Worm (Caenorhabditis elegans) whole organism, L3 larva: ENCODE results near the gene yif-1.

Experiments used
- aly-2 ChIP-seq: fragments of 150-350 bp; optimal IDR thresholded peaks from 2 replicates; lab custom pipeline; 2014; ENCODE audit warnings: missing biosample characterization, missing genetic modification characterization
- ama-1 ChIP-seq: fragments of 150-350 bp; optimal IDR thresholded peaks from 2 replicates; lab custom pipeline; 2018
- ceh-16 ChIP-seq: sonication (generic microtip); optimal IDR thresholded peaks from 2 replicates; lab custom pipeline; 2017; ENCODE audit warnings: missing biosample characterization, missing genetic modification characterization
- ceh-28 ChIP-seq: fragments of 150-350 bp; optimal IDR thresholded peaks from 2 replicates; lab custom pipeline; 2014; ENCODE audit warnings: missing biosample characterization, missing genetic modification reagents, missing genetic modification characterization
- ceh-82 ChIP-seq: fragments of 150-350 bp; optimal IDR thresholded peaks from 2 replicates; lab custom pipeline; 2014; ENCODE audit warnings: missing biosample characterization, missing genetic modification characterization
- ceh-9 ChIP-seq: sonication (generic microtip); optimal IDR thresholded peaks from 2 replicates; lab custom pipeline; 2018; ENCODE audit warnings: missing biosample characterization, missing genetic modification characterization
- daf-12 ChIP-seq: fragments of 150-350 bp; optimal IDR thresholded peaks from 2 replicates; lab custom pipeline; 2014; ENCODE audit warnings: missing biosample characterization, missing genetic modification reagents, missing genetic modification characterization
- egl-5 ChIP-seq: fragments of 150-350 bp; optimal IDR thresholded peaks from 2 replicates; lab custom pipeline; 2017; ENCODE audit warnings: missing biosample characterization, missing genetic modification reagents, missing genetic modification characterization, inconsistent platforms
- elt-1 ChIP-seq: fragments of 150-350 bp; optimal IDR thresholded peaks from 2 replicates; lab custom pipeline; 2014; ENCODE audit warnings: missing biosample characterization, missing genetic modification characterization
- elt-2 ChIP-seq: sonication (generic microtip); optimal IDR thresholded peaks from 2 replicates; lab custom pipeline; 2016; ENCODE audit warnings: missing genetic modification reagents, mild to moderate bottlenecking, missing genetic modification characterization, missing compliant biosample characterization
- elt-3 ChIP-seq, 3 experiments: fragments of 150-350 bp in 1 of 3; sonication (generic microtip) in 2 of 3; optimal IDR thresholded peaks; 2 replicates in 2 of 3; 4 replicates in 1 of 3; lab custom pipeline; 2014 to 2017; ENCODE audit warnings: missing biosample characterization in 3 of 3, missing genetic modification characterization in 3 of 3
- eor-1 ChIP-seq, 2 experiments: fragments of 150-350 bp; optimal IDR thresholded peaks; 2 replicates each; lab custom pipeline; 2014 to 2018; ENCODE audit warnings: missing biosample characterization in 2 of 2, missing genetic modification characterization in 2 of 2
- fkh-10 ChIP-seq: sonication (generic microtip); optimal IDR thresholded peaks from 2 replicates; lab custom pipeline; 2017; ENCODE audit warnings: missing biosample characterization, missing genetic modification reagents, missing genetic modification characterization
- fkh-2 ChIP-seq: fragments of 150-350 bp; optimal IDR thresholded peaks from 2 replicates; lab custom pipeline; 2014; ENCODE audit warnings: missing biosample characterization, missing genetic modification reagents, missing genetic modification characterization
- fos-1 ChIP-seq: fragments of 150-350 bp; optimal IDR thresholded peaks from 2 replicates; lab custom pipeline; 2014; ENCODE audit warnings: missing biosample characterization, missing genetic modification characterization
- hmg-11 ChIP-seq: sonication (generic microtip); optimal IDR thresholded peaks from 2 replicates; lab custom pipeline; 2016; ENCODE audit warnings: missing genetic modification characterization, missing compliant biosample characterization
- jun-1 ChIP-seq: fragments of 150-350 bp; optimal IDR thresholded peaks from 2 replicates; lab custom pipeline; 2014; ENCODE audit warnings: missing biosample characterization, missing genetic modification reagents, missing genetic modification characterization
- lin-15B ChIP-seq: fragments of 150-350 bp; optimal IDR thresholded peaks from 2 replicates; lab custom pipeline; 2014; ENCODE audit warnings: missing biosample characterization, missing genetic modification characterization
- lin-39 ChIP-seq: fragments of 150-350 bp; optimal IDR thresholded peaks from 2 replicates; lab custom pipeline; 2018; ENCODE audit warnings: missing biosample characterization, missing genetic modification reagents, missing genetic modification characterization
- lsy-12 ChIP-seq: sonication (generic microtip); optimal IDR thresholded peaks from 2 replicates; lab custom pipeline; 2016; ENCODE audit warnings: mild to moderate bottlenecking, missing genetic modification characterization, missing compliant biosample characterization
- mdl-1 ChIP-seq: fragments of 150-350 bp; optimal IDR thresholded peaks from 2 replicates; lab custom pipeline; 2014; ENCODE audit warnings: missing biosample characterization, missing genetic modification characterization
- mml-1 ChIP-seq: fragments of 150-350 bp; sonication (generic microtip); optimal IDR thresholded peaks from 3 replicates; lab custom pipeline; 2014; ENCODE audit warnings: missing biosample characterization, missing genetic modification characterization
- nfya-1 ChIP-seq: sonication (generic microtip); optimal IDR thresholded peaks from 2 replicates; lab custom pipeline; 2017; ENCODE audit warnings: missing genetic modification characterization, mild to moderate bottlenecking, missing compliant biosample characterization, antibody characterized with exemption, moderate library complexity; ENCODE audit not compliant: insufficient read depth
- nhr-11 ChIP-seq: fragments of 150-350 bp; optimal IDR thresholded peaks from 2 replicates; lab custom pipeline; 2014; ENCODE audit warnings: missing biosample characterization, missing genetic modification characterization
- nhr-23 ChIP-seq: fragments of 150-350 bp; optimal IDR thresholded peaks from 2 replicates; lab custom pipeline; 2014; ENCODE audit warnings: missing biosample characterization, missing genetic modification reagents, missing genetic modification characterization
- nhr-237 ChIP-seq: fragments of 150-350 bp; optimal IDR thresholded peaks from 2 replicates; lab custom pipeline; 2014; ENCODE audit warnings: missing biosample characterization, missing genetic modification characterization
- nhr-25 ChIP-seq: sonication (generic microtip); optimal IDR thresholded peaks from 2 replicates; lab custom pipeline; 2017; ENCODE audit warnings: missing biosample characterization, missing genetic modification characterization
- nhr-43 ChIP-seq: sonication (generic microtip); optimal IDR thresholded peaks from 2 replicates; lab custom pipeline; 2016; ENCODE audit warnings: mild to moderate bottlenecking, missing genetic modification characterization, missing compliant biosample characterization; ENCODE audit not compliant: poor library complexity, severe bottlenecking
- nhr-67 ChIP-seq: fragments of 150-350 bp; optimal IDR thresholded peaks from 2 replicates; lab custom pipeline; 2014; ENCODE audit warnings: missing biosample characterization, missing genetic modification characterization
- nhr-76 ChIP-seq: fragments of 150-350 bp; sonication (generic microtip); optimal IDR thresholded peaks from 5 replicates; lab custom pipeline; 2014; ENCODE audit warnings: missing biosample characterization, missing genetic modification characterization
- nhr-77 ChIP-seq: fragments of 150-350 bp; optimal IDR thresholded peaks from 2 replicates; lab custom pipeline; 2014; ENCODE audit warnings: missing biosample characterization, missing genetic modification characterization
- pha-4 ChIP-seq: fragments of 150-350 bp; optimal IDR thresholded peaks from 2 replicates; lab custom pipeline; 2014; ENCODE audit warnings: missing biosample characterization, missing genetic modification reagents, missing genetic modification characterization
- pqm-1 ChIP-seq: fragments of 150-350 bp; optimal IDR thresholded peaks from 2 replicates; lab custom pipeline; 2017; ENCODE audit warnings: missing biosample characterization, missing genetic modification characterization, inconsistent platforms
- sea-2 ChIP-seq: fragments of 150-350 bp; sonication (generic microtip); optimal IDR thresholded peaks from 4 replicates; lab custom pipeline; 2014; ENCODE audit warnings: missing biosample characterization, missing genetic modification reagents, missing genetic modification characterization
- skn-1 ChIP-seq: fragments of 150-350 bp; optimal IDR thresholded peaks from 2 replicates; lab custom pipeline; 2014; ENCODE audit warnings: missing biosample characterization, missing genetic modification characterization
- snpc-4 ChIP-seq: fragments of 150-350 bp; optimal IDR thresholded peaks from 2 replicates; lab custom pipeline; 2014; ENCODE audit warnings: missing biosample characterization, missing genetic modification characterization
- tbx-2 ChIP-seq: sonication (generic microtip); optimal IDR thresholded peaks from 2 replicates; lab custom pipeline; 2016; ENCODE audit warnings: mild to moderate bottlenecking, missing genetic modification characterization, missing compliant biosample characterization
- unc-62 ChIP-seq: fragments of 150-350 bp; sonication (generic microtip); optimal IDR thresholded peaks from 4 replicates; lab custom pipeline; 2014; ENCODE audit warnings: missing biosample characterization, missing genetic modification reagents, missing genetic modification characterization
- zag-1 ChIP-seq: fragments of 150-350 bp; optimal IDR thresholded peaks from 2 replicates; lab custom pipeline; 2014; ENCODE audit warnings: missing biosample characterization, missing genetic modification characterization
- ztf-4 ChIP-seq: fragments of 150-350 bp; optimal IDR thresholded peaks from 2 replicates; lab custom pipeline; 2014; ENCODE audit warnings: missing biosample characterization, missing genetic modification characterization

yif-1 gene

DNA sequence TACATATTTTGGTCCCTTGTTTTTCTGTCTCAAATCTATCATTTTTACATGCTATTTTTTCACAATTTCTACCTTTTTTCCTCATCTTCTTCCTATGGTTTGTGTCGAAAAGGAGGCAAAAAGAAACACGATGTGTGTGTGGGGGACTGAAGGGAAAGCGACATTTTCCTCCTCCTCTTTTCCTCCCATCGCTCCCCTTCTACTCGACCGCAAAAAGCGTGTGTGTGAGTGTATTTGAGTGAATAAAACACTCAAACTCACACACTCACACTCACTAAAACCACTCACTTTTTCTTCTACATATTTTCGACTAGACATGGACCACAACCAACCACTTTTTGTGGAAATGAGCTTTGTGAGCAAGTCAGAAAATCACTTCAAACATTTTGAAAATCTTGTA is 13.2 kb downstream of the yif-1 start:
- TF ChIP-seq nhr-77 (no peak), elt-1 (no peak), sea-2 (no peak), nhr-23 (tag; lab: Kevin White, UChicago) (no peak), fkh-2 (no peak), nhr-76 (tag; lab: Kevin White, UChicago) (no peak), nhr-11 (tag; lab: Kevin White, UChicago) (no peak), hmg-11 (tag; lab: Kevin White, UChicago) (peak; percentile 45), nfya-1 (tag; lab: Kevin White, UChicago) (peak; percentile 53), mml-1 (tag; lab: Kevin White, UChicago) (no peak), elt-3 (tag; optimal IDR thresholded peaks at IDR 0.05; lab: Kevin White, UChicago) (no peak), daf-12 (tag; lab: Kevin White, UChicago) (no peak), aly-2 (tag; lab: Kevin White, UChicago) (no peak), nhr-43 (tag; lab: Kevin White, UChicago) (no peak), zag-1 (tag; lab: Kevin White, UChicago) (no peak), ama-1 (lab: Kevin White, UChicago) (no peak), mdl-1 (no peak), nhr-25 (tag; lab: Kevin White, UChicago) (no peak), pqm-1 (tag; lab: Kevin White, UChicago) (no peak), fos-1 (tag; lab: Kevin White, UChicago) (no peak), ceh-16 (tag; lab: Kevin White, UChicago) (no peak), lin-39 (no peak), nhr-67 (tag; lab: Kevin White, UChicago) (no peak), ceh-9 (no peak), snpc-4 (tag; lab: Kevin White, UChicago) (peak; percentile 30), unc-62 (GFP tag; lab: Kevin White, UChicago) (no peak), eor-1 (tag; optimal IDR thresholded peaks at IDR 0.05; lab: Kevin White, UChicago) (no peak), skn-1 (tag; lab: Kevin White, UChicago) (no peak), lsy-12 (tag; lab: Kevin White, UChicago) (no peak), jun-1 (tag; lab: Kevin White, UChicago) (no peak), ceh-28 (tag; lab: Kevin White, UChicago) (no peak), ztf-4 (tag; lab: Kevin White, UChicago) (no peak), elt-2 (tag; lab: Kevin White, UChicago) (peak; percentile 24), fkh-10 (GFP tag; lab: Kevin White, UChicago) (no peak)

DNA sequence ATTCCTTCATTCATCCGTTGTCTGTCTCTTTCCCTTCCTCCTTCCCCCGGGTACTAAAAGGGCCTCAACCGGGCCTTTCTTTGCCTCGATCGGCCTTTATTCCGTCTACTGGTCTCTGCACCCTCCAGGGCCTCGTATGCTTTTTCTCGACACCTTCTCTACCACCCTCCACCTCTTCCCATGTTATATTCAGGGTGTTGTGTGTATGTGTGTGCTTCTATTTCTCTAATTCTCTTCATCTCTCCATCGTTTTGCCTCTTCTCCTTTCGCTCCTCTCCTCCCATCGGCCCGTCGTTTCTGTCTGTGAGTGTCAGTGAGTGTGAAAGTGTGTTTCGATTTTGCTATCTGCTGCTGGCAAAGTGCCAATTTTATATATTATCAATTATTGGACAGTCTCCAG is 14.9 kb downstream of the yif-1 start:
- TF ChIP-seq snpc-4 (tag; lab: Kevin White, UChicago) (peak; percentile 59), skn-1 (tag; lab: Kevin White, UChicago) (peak; percentile 58), aly-2 (tag; lab: Kevin White, UChicago) (no peak), tbx-2 (peak; percentile 6), lsy-12 (tag; lab: Kevin White, UChicago) (peak; percentile 43), nhr-237 (tag; lab: Kevin White, UChicago) (no peak), nhr-43 (tag; lab: Kevin White, UChicago) (peak; percentile 32), nhr-23 (tag; lab: Kevin White, UChicago) (peak; percentile 67), pqm-1 (tag; lab: Kevin White, UChicago) (peak; percentile 83), nfya-1 (tag; lab: Kevin White, UChicago) (peak; percentile 87), nhr-25 (tag; lab: Kevin White, UChicago) (peak; percentile 78), elt-2 (tag; lab: Kevin White, UChicago) (peak; percentile 89), pha-4 (tag; lab: Kevin White, UChicago) (peak; percentile 93), jun-1 (tag; lab: Kevin White, UChicago) (peak; percentile 65), lin-39 (peak; percentile 46), egl-5 (no peak), unc-62 (GFP tag; lab: Kevin White, UChicago) (peak; percentile 23), zag-1 (tag; lab: Kevin White, UChicago) (no peak), lin-15B (tag; lab: Kevin White, UChicago) (peak; percentile 36), mdl-1 (peak; percentile 2), fkh-10 (GFP tag; lab: Kevin White, UChicago) (no peak), nhr-76 (tag; lab: Kevin White, UChicago) (no peak), ceh-82 (tag; lab: Kevin White, UChicago) (no peak), sea-2 (no peak), hmg-11 (tag; lab: Kevin White, UChicago) (peak; percentile 76)
